Worm (Caenorhabditis elegans): ENCODE data around the gene comt-3.

ce11 chrV:2057324-2057723 lies at the start of gene comt-3:
- no peak for TF ChIP-seq ceh-22 (tag; optimal IDR thresholded peaks at IDR 0.05)
- no peak for TF ChIP-seq ama-1 (optimal IDR thresholded peaks at IDR 0.05)
- no peak for TF ChIP-seq ceh-9 (tag; optimal IDR thresholded peaks at IDR 0.05)
- no peak for TF ChIP-seq ceh-2 (tag; optimal IDR thresholded peaks at IDR 0.05)
- no peak for TF ChIP-seq ceh-24 (tag; optimal IDR thresholded peaks at IDR 0.05)
- no peak for TF ChIP-seq sox-4 (tag; optimal IDR thresholded peaks at IDR 0.05)
- no peak for TF ChIP-seq pqm-1 (tag; optimal IDR thresholded peaks at IDR 0.05)
- TF ChIP-seq K09A11.1 (tag; optimal IDR thresholded peaks at IDR 0.05; ENCODE audit: insufficient read depth) = no peak
- TF ChIP-seq ceh-18 (tag; optimal IDR thresholded peaks at IDR 0.05) = no peak
- no peak for TF ChIP-seq nfya-1 (tag; optimal IDR thresholded peaks at IDR 0.05)
- TF ChIP-seq elt-2 (tag; optimal IDR thresholded peaks at IDR 0.05) = no peak
- TF ChIP-seq pha-4 (tag; optimal IDR thresholded peaks at IDR 0.05) = no peak

Measured in whole organism, late embryonic.